Fruit fly (Drosophila melanogaster) whole organism, embryonic: ENCODE data around the gene Xe7.

Experiments used
- CG10543 ChIP-seq: fragments of 200-800 bp; sonication (Bioruptor generic); optimal IDR thresholded peaks from 3 replicates; lab custom pipeline; 2017; ENCODE audit warnings: missing biosample characterization, mild to moderate bottlenecking, missing genetic modification characterization, moderate library complexity
- CG12071 ChIP-seq: fragments of 200-800 bp; sonication (Bioruptor generic); optimal IDR thresholded peaks from 3 replicates; lab custom pipeline; 2018; ENCODE audit warnings: missing biosample characterization, mild to moderate bottlenecking, missing genetic modification characterization
- CG13296 ChIP-seq: fragments of 200-800 bp; sonication (Bioruptor generic); optimal IDR thresholded peaks from 3 replicates; lab custom pipeline; 2018; ENCODE audit warnings: missing biosample characterization, mild to moderate bottlenecking, missing genetic modification characterization
- CG17385 ChIP-seq: fragments of 200-800 bp; sonication (Bioruptor generic); optimal IDR thresholded peaks from 3 replicates; lab custom pipeline; 2018; ENCODE audit warnings: missing biosample characterization, mild to moderate bottlenecking, missing genetic modification characterization
- CG18011 ChIP-seq: fragments of 200-800 bp; sonication (Bioruptor generic); optimal IDR thresholded peaks from 2 replicates; lab custom pipeline; 2017; ENCODE audit warnings: missing biosample characterization, missing genetic modification characterization, mild to moderate bottlenecking, moderate library complexity, missing genotype
- CG1832 ChIP-seq: fragments of 200-800 bp; sonication (Bioruptor generic); optimal IDR thresholded peaks from 2 replicates; lab custom pipeline; 2017; ENCODE audit warnings: missing biosample characterization, mild to moderate bottlenecking, missing genetic modification characterization, inconsistent platforms
- CG3163 ChIP-seq: fragments of 200-800 bp; sonication (Bioruptor generic); optimal IDR thresholded peaks from 3 replicates; lab custom pipeline; 2016; ENCODE audit warnings: missing biosample characterization, missing genetic modification characterization
- CG34376 ChIP-seq: fragments of 200-800 bp; sonication (Bioruptor generic); optimal IDR thresholded peaks from 2 replicates; lab custom pipeline; 2018; ENCODE audit warnings: missing biosample characterization, mild to moderate bottlenecking, missing genetic modification characterization
- CG4424 ChIP-seq: fragments of 200-800 bp; sonication (Bioruptor generic); optimal IDR thresholded peaks from 3 replicates; lab custom pipeline; 2016; ENCODE audit warnings: missing biosample characterization, missing genetic modification characterization
- CG5180 ChIP-seq: fragments of 200-800 bp; sonication (Bioruptor generic); optimal IDR thresholded peaks from 3 replicates; lab custom pipeline; 2017; ENCODE audit warnings: missing biosample characterization, missing genetic modification characterization, mild to moderate bottlenecking, moderate library complexity, missing genetic modification reagents
- CG8388 ChIP-seq: fragments of 200-800 bp; sonication (Bioruptor generic); optimal IDR thresholded peaks from 2 replicates; lab custom pipeline; 2019; ENCODE audit warnings: missing biosample characterization, mild to moderate bottlenecking, missing genetic modification characterization, moderate library complexity
- CG8478 ChIP-seq: fragments of >200 bp; optimal IDR thresholded peaks from 2 replicates; lab custom pipeline; 2018
- CHES-1-like ChIP-seq: fragments of 200-800 bp; sonication (Bioruptor generic); optimal IDR thresholded peaks from 2 replicates; lab custom pipeline; 2016; ENCODE audit warnings: missing biosample characterization, missing genetic modification characterization
- Dbx ChIP-seq: fragments of 200-800 bp; sonication (Bioruptor generic); IDR thresholded peaks from 3 replicates; pipeline ENCODE4 v1.3.6; 2022; ENCODE audit warnings: missing biosample characterization, missing genetic modification characterization
- E2f2 ChIP-seq: fragments of 200-800 bp; sonication (Bioruptor generic); IDR thresholded peaks from 2 replicates; pipeline ENCODE4 v1.3.6; 2022; ENCODE audit warnings: missing biosample characterization, missing genetic modification characterization
- Fer1 ChIP-seq: fragments of 200-800 bp; sonication (Bioruptor generic); optimal IDR thresholded peaks from 2 replicates; lab custom pipeline; 2017; ENCODE audit warnings: missing biosample characterization, mild to moderate bottlenecking, missing genetic modification characterization
- GATAe ChIP-seq: fragments of 200-800 bp; sonication (Bioruptor generic); conservative IDR thresholded peaks from 2 replicates; pipeline ENCODE4 v1.3.6; 2022; ENCODE audit warnings: missing biosample characterization, missing genetic modification characterization
- HLHmδ ChIP-seq: fragments of 200-800 bp; sonication (Bioruptor generic); optimal IDR thresholded peaks from 2 replicates; lab custom pipeline; 2018; ENCODE audit warnings: missing biosample characterization, mild to moderate bottlenecking, missing genetic modification characterization, moderate library complexity
- Hand ChIP-seq: fragments of 200-800 bp; sonication (Bioruptor generic); optimal IDR thresholded peaks from 2 replicates; lab custom pipeline; 2017; ENCODE audit warnings: mild to moderate bottlenecking, missing biosample characterization, missing genetic modification reagents, missing genetic modification characterization
- HmgZ ChIP-seq: fragments of 200-800 bp; sonication (Bioruptor generic); optimal IDR thresholded peaks from 2 replicates; lab custom pipeline; 2018; ENCODE audit warnings: missing biosample characterization, mild to moderate bottlenecking, missing genetic modification characterization
- Med ChIP-seq: fragments of 200-800 bp; sonication (Bioruptor generic); peaks from one replicate; lab custom pipeline; 2016; ENCODE audit warnings: missing biosample characterization, missing genetic modification characterization, mild to moderate bottlenecking, inconsistent platforms, moderate library complexity
- Rfx ChIP-seq: fragments of 200-800 bp; sonication (Bioruptor generic); IDR thresholded peaks from 2 replicates; pipeline ENCODE4 v1.3.6; 2022; ENCODE audit warnings: missing biosample characterization, missing genetic modification characterization
- Vsx1 ChIP-seq: fragments of 200-800 bp; sonication (Bioruptor generic); optimal IDR thresholded peaks from 2 replicates; lab custom pipeline; 2017; ENCODE audit warnings: missing biosample characterization, mild to moderate bottlenecking, missing genetic modification characterization, missing genetic modification reagents
- YL-1 ChIP-seq: fragments of 200-800 bp; sonication (Bioruptor generic); optimal IDR thresholded peaks from 3 replicates; lab custom pipeline; 2017; ENCODE audit warnings: missing biosample characterization, mild to moderate bottlenecking, missing genetic modification characterization
- ato ChIP-seq: fragments of 200-800 bp; sonication (Bioruptor generic); IDR thresholded peaks from 2 replicates; pipeline ENCODE4 v1.3.6; 2022; ENCODE audit warnings: missing biosample characterization, missing genetic modification characterization; ENCODE audit not compliant: partially characterized antibody
- cas ChIP-seq: fragments of 200-800 bp; sonication (Bioruptor generic); IDR thresholded peaks from 2 replicates; pipeline ENCODE4 v1.3.6; 2022; ENCODE audit warnings: missing biosample characterization, missing genetic modification characterization
- crol ChIP-seq: fragments of 200-800 bp; sonication (Bioruptor generic); IDR thresholded peaks from 2 replicates; pipeline ENCODE4 v1.3.6; 2022; ENCODE audit warnings: missing biosample characterization, missing genetic modification characterization
- exex ChIP-seq: fragments of 200-800 bp; sonication (Bioruptor generic); optimal IDR thresholded peaks from 4 replicates; lab custom pipeline; 2018; ENCODE audit warnings: missing biosample characterization, mild to moderate bottlenecking, missing genetic modification characterization, moderate library complexity
- eyg ChIP-seq: fragments of 200-800 bp; sonication (Bioruptor generic); optimal IDR thresholded peaks from 3 replicates; lab custom pipeline; 2016; ENCODE audit warnings: missing biosample characterization, missing genetic modification characterization
- grn ChIP-seq: fragments of 200-800 bp; sonication (Bioruptor generic); optimal IDR thresholded peaks from 3 replicates; lab custom pipeline; 2017; ENCODE audit warnings: missing biosample characterization, missing genetic modification characterization
- hkb ChIP-seq, 2 experiments: fragments of 200-800 bp in 1 of 2; fragments of >200 bp in 1 of 2; sonication (Bioruptor generic) in 1 of 2; IDR thresholded peaks in 1 of 2; optimal IDR thresholded peaks in 1 of 2; 2 replicates each; pipeline versions ENCODE4 v1.3.6 to Lab custom; 2017 to 2022; ENCODE audit warnings: missing biosample characterization in 1 of 2, missing genetic modification characterization in 1 of 2
- lab ChIP-seq: fragments of 200-800 bp; sonication (Bioruptor generic); optimal IDR thresholded peaks from 3 replicates; lab custom pipeline; 2017; ENCODE audit warnings: missing biosample characterization, missing genetic modification characterization, mild to moderate bottlenecking, moderate library complexity, missing genetic modification reagents
- lbe ChIP-seq: fragments of 200-800 bp; sonication (Bioruptor generic); optimal IDR thresholded peaks from 2 replicates; lab custom pipeline; 2016; ENCODE audit warnings: missing biosample characterization, mild to moderate bottlenecking, missing genetic modification characterization
- mirr ChIP-seq: fragments of 200-800 bp; sonication (Bioruptor generic); optimal IDR thresholded peaks from 3 replicates; lab custom pipeline; 2018; ENCODE audit warnings: missing biosample characterization, mild to moderate bottlenecking, missing genetic modification characterization
- odd ChIP-seq: fragments of 200-800 bp; sonication (Bioruptor generic); optimal IDR thresholded peaks from 2 replicates; lab custom pipeline; 2017; ENCODE audit warnings: missing biosample characterization, mild to moderate bottlenecking, missing genetic modification characterization
- repo ChIP-seq: fragments of 200-800 bp; sonication (Bioruptor generic); optimal IDR thresholded peaks from 2 replicates; lab custom pipeline; 2016; ENCODE audit warnings: missing biosample characterization, missing genetic modification characterization
- sens ChIP-seq: fragments of 200-800 bp; sonication (Bioruptor generic); peaks from one replicate; lab custom pipeline; 2016; ENCODE audit warnings: missing biosample characterization, missing genetic modification characterization
- sug ChIP-seq: fragments of 200-800 bp; optimal IDR thresholded peaks from 2 replicates; lab custom pipeline; 2019; ENCODE audit warnings: missing biosample characterization, mild to moderate bottlenecking, missing genetic modification characterization, moderate library complexity
- ttk ChIP-seq: fragments of 200-800 bp; sonication (Bioruptor generic); IDR thresholded peaks from 2 replicates; pipeline ENCODE4 v2.1.2; 2022; ENCODE audit warnings: missing biosample characterization, missing genetic modification characterization
- zf30C ChIP-seq: fragments of 200-800 bp; sonication (Bioruptor generic); optimal IDR thresholded peaks from 3 replicates; lab custom pipeline; 2018; ENCODE audit warnings: missing biosample characterization, mild to moderate bottlenecking, missing genetic modification characterization

Gene Xe7

dm6 chr3R:5653887-5654286, 15.2 kb downstream of the Xe7 start:
- TF ChIP-seq Dbx (GFP tag; lab: Robert Waterston, UW) = peak; percentile 14; the same call in 1 of the 3 replicates
- no peak for TF ChIP-seq cas (GFP tag; lab: Robert Waterston, UW)
- peak; percentile 99 for TF ChIP-seq mirr (GFP tag; lab: Kevin White, UChicago)
- peak; percentile 19 for TF ChIP-seq HmgZ (tag; lab: Kevin White, UChicago)
- peak; percentile 13 for TF ChIP-seq CG13296
- TF ChIP-seq CG3163 (GFP tag; lab: Kevin White, UChicago) = no peak
- peak; percentile 12 for TF ChIP-seq CG12071 (GFP tag; lab: Kevin White, UChicago)
- no peak for TF ChIP-seq hkb (optimal IDR thresholded peaks at IDR 0.05; lab: Kevin White, UChicago)
- peak; percentile 20 for TF ChIP-seq hkb (GFP tag; IDR thresholded peaks at IDR 0.05; lab: Robert Waterston, UW)
- peak; percentile 67 for TF ChIP-seq CG5180 (GFP tag; lab: Kevin White, UChicago)
- no peak for TF ChIP-seq CG17385 (GFP tag; lab: Kevin White, UChicago)
- no peak for TF ChIP-seq HLHmδ
- TF ChIP-seq sug = peak; percentile 65
- no peak for TF ChIP-seq YL-1
- peak; percentile 3 for TF ChIP-seq CG8388
- peak; percentile 14 for TF ChIP-seq zf30C
- TF ChIP-seq lab (GFP tag; lab: Kevin White, UChicago) = peak; percentile 24
- TF ChIP-seq exex = peak; percentile 98
- peak; percentile 36 for TF ChIP-seq grn (GFP tag; lab: Kevin White, UChicago)
- TF ChIP-seq GATAe = peak; percentile 26; the same call in 1 of the 2 replicates
- TF ChIP-seq CG34376 = peak; percentile 96
- peak; percentile 21; the same call in 1 of the 2 replicates for TF ChIP-seq crol (GFP tag; lab: Robert Waterston, UW)
- TF ChIP-seq Fer1 = peak; percentile 16
- peak; percentile 33 for TF ChIP-seq odd
- TF ChIP-seq CG10543 (GFP tag; lab: Kevin White, UChicago) = peak; percentile 33
- TF ChIP-seq CHES-1-like (GFP tag; lab: Kevin White, UChicago) = no peak
- peak; percentile 44 for TF ChIP-seq Vsx1 (GFP tag; lab: Kevin White, UChicago)
- peak; percentile 9; the same call in 1 of the 2 replicates for TF ChIP-seq E2f2 (GFP tag; lab: Robert Waterston, UW)
- TF ChIP-seq ato = 0 out of 2 replicates have a peak, but pooled peaks have one; percentile 14
- TF ChIP-seq, all 482 proteins: peak for 22

dm6 chr3R:5649903-5650302, 19.2 kb downstream of the Xe7 start:
- TF ChIP-seq CG18011 (GFP tag; lab: Kevin White, UChicago) = no peak
- TF ChIP-seq CG4424 (GFP tag; lab: Kevin White, UChicago) = no peak
- no peak for TF ChIP-seq repo (GFP tag; lab: Kevin White, UChicago)
- no peak for TF ChIP-seq Hand (GFP tag; lab: Kevin White, UChicago)
- peak; percentile 30 for TF ChIP-seq sens
- 0 out of 2 replicates have a peak, but pooled peaks have one; percentile 17 for TF ChIP-seq ttk
- peak; percentile 8 for TF ChIP-seq CG1832 (GFP tag; lab: Kevin White, UChicago)
- TF ChIP-seq eyg (GFP tag; lab: Kevin White, UChicago) = no peak
- no peak for TF ChIP-seq CG8478 (lab: Kevin White, UChicago)
- 0 out of 2 replicates have a peak, but pooled peaks have one; percentile 7 for TF ChIP-seq Rfx
- no peak for TF ChIP-seq lbe (GFP tag; lab: Kevin White, UChicago)
- TF ChIP-seq Med (GFP tag; lab: Kevin White, UChicago) = peak; percentile 55
